Worm (Caenorhabditis elegans) whole organism, early embryonic: ENCODE results near the gene F41H10.3.

Experiments used
- B0310.2 ChIP-seq: sonication (generic microtip); optimal IDR thresholded peaks from 2 replicates; lab custom pipeline; 2016; ENCODE audit warnings: mild to moderate bottlenecking, missing genetic modification characterization, missing compliant biosample characterization
- F13C5.2 ChIP-seq: sonication (generic microtip); optimal IDR thresholded peaks from 2 replicates; lab custom pipeline; 2017; ENCODE audit warnings: mild to moderate bottlenecking, missing genetic modification characterization, inconsistent platforms, missing compliant biosample characterization
- aly-1 ChIP-seq: sonication (generic microtip); optimal IDR thresholded peaks from 2 replicates; lab custom pipeline; 2016; ENCODE audit warnings: missing genetic modification characterization, missing compliant biosample characterization
- ama-1 ChIP-seq: fragments of 150-350 bp; optimal IDR thresholded peaks from 2 replicates; lab custom pipeline; 2014
- ceh-13 ChIP-seq: fragments of 200-800 bp; sonication (Bioruptor generic); optimal IDR thresholded peaks from 2 replicates; lab custom pipeline; 2018; ENCODE audit warnings: mild to moderate bottlenecking, missing genetic modification characterization, missing compliant biosample characterization
- ceh-36 ChIP-seq: sonication (generic microtip); optimal IDR thresholded peaks from 2 replicates; lab custom pipeline; 2016; ENCODE audit warnings: missing genetic modification characterization, inconsistent platforms, missing compliant biosample characterization
- ets-7 ChIP-seq: sonication (generic microtip); optimal IDR thresholded peaks from 2 replicates; lab custom pipeline; 2016; ENCODE audit warnings: missing genotype, missing genetic modification characterization, missing compliant biosample characterization
- flt-1 ChIP-seq: fragments of 200-800 bp; sonication (Bioruptor generic); IDR thresholded peaks from 2 replicates; pipeline ENCODE4 v1.3.6; 2022; ENCODE audit warnings: missing genetic modification characterization, missing compliant biosample characterization
- hmbx-1 ChIP-seq: sonication (generic microtip); optimal IDR thresholded peaks from 2 replicates; lab custom pipeline; 2016; ENCODE audit warnings: mild to moderate bottlenecking, missing genetic modification characterization, missing compliant biosample characterization
- hmg-4 ChIP-seq: fragments of 200-800 bp; sonication (Bioruptor generic); optimal IDR thresholded peaks from 2 replicates; lab custom pipeline; 2018; ENCODE audit warnings: mild to moderate bottlenecking, missing genetic modification characterization, missing compliant biosample characterization
- hnd-1 ChIP-seq: sonication (generic microtip); optimal IDR thresholded peaks from 2 replicates; lab custom pipeline; 2016; ENCODE audit warnings: missing genetic modification characterization, missing compliant biosample characterization
- pes-1 ChIP-seq: fragments of 200-800 bp; sonication (Bioruptor generic); IDR thresholded peaks from 2 replicates; pipeline ENCODE4 v1.3.6; 2022; ENCODE audit warnings: missing genetic modification reagents, missing genetic modification characterization, missing compliant biosample characterization
- scrt-1 ChIP-seq: fragments of 200-800 bp; sonication (Bioruptor generic); IDR thresholded peaks from 2 replicates; pipeline ENCODE4 v1.3.6; 2022; ENCODE audit warnings: missing genetic modification characterization, missing compliant biosample characterization
- sea-1 ChIP-seq: fragments of 200-800 bp; sonication (Bioruptor generic); conservative IDR thresholded peaks from 2 replicates; pipeline ENCODE4 v1.3.6; 2022; ENCODE audit warnings: missing genetic modification characterization, missing compliant biosample characterization
- tbx-11 ChIP-seq: fragments of 200-800 bp; sonication (Bioruptor generic); IDR thresholded peaks from 2 replicates; pipeline ENCODE4 v1.3.6; 2022; ENCODE audit warnings: missing genetic modification characterization, missing compliant biosample characterization
- tbx-37 ChIP-seq: fragments of 200-800 bp; sonication (Bioruptor generic); conservative IDR thresholded peaks from 2 replicates; pipeline ENCODE4 v1.3.6; 2022; ENCODE audit warnings: missing genetic modification reagents, missing genetic modification characterization, missing compliant biosample characterization
- tra-4 ChIP-seq: sonication (generic microtip); optimal IDR thresholded peaks from 2 replicates; lab custom pipeline; 2017; ENCODE audit warnings: missing genetic modification characterization, missing compliant biosample characterization

F41H10.3 gene

ce11 chrIV:5368860-5369259 lies 741 bp upstream of the F41H10.3 start:
- TF ChIP-seq tbx-37 (no peak), aly-1 (tag; lab: Kevin White, UChicago) (peak; percentile 33)

DNA sequence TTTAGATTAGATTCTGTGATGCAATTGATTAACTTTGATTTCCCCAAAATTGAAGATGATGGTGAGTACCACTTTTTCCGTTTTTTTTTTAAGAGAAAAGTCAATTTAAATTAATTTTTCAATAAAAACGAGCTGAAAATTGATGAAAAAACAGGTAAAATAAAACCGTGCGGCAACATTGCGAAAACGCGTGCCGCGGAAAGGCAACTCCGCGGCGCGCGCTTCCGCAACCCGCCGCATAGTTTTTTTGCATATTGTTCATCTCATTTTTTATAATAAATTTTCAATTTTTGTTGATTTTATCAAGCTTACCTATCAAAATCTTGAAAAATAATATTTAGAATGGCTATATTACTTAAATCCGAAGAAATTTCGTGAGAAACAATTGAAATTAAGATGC lies 1.3 kb downstream of the F41H10.3 start:
- 0 out of 2 replicates have a peak, but pooled peaks have one; percentile 45 for TF ChIP-seq tbx-11 (GFP tag; lab: Robert Waterston, UW)
- TF ChIP-seq hmg-4, result peak; percentile 9
- no peak for TF ChIP-seq ceh-36 (tag; lab: Kevin White, UChicago)
- TF ChIP-seq ets-7 (tag; lab: Kevin White, UChicago), result peak; percentile 56
- TF ChIP-seq pes-1 (GFP tag; lab: Robert Waterston, UW), result peak; percentile 81
- TF ChIP-seq scrt-1, result 0 out of 2 replicates have a peak, but pooled peaks have one; percentile 33
- peak; percentile 2 for TF ChIP-seq hmbx-1
- TF ChIP-seq F13C5.2, result peak; percentile 72
- TF ChIP-seq B0310.2, result no peak
- TF ChIP-seq hnd-1 (tag; lab: Kevin White, UChicago), result peak; percentile 25
- no peak for TF ChIP-seq tra-4 (tag; lab: Kevin White, UChicago)
- peak; percentile 53; the same call in 1 of the 2 replicates for TF ChIP-seq sea-1 (GFP tag; lab: Robert Waterston, UW)
- TF ChIP-seq flt-1 (GFP tag; lab: Robert Waterston, UW), result peak; percentile 52; the same call in 1 of the 2 replicates
- TF ChIP-seq tbx-37, result 0 out of 2 replicates have a peak, but pooled peaks have one; percentile 32
- peak; percentile 39 for TF ChIP-seq ceh-13
- no peak for TF ChIP-seq ama-1 (lab: Kevin White, UChicago)
- TF ChIP-seq aly-1 (tag; lab: Kevin White, UChicago), result no peak

ce11 chrIV:5374321-5374720 lies 4.7 kb downstream of the F41H10.3 start:
- TF ChIP-seq hmbx-1, result no peak

ce11 chrIV:5374946-5375345 lies 5.3 kb downstream of the F41H10.3 start:
- no peak for TF ChIP-seq flt-1 (GFP tag; lab: Robert Waterston, UW)
- no peak for TF ChIP-seq aly-1 (tag; lab: Kevin White, UChicago)
- TF ChIP-seq hmbx-1, result no peak

- TF ChIP-seq hmg-4, result no peak
- TF ChIP-seq ets-7 (tag; lab: Kevin White, UChicago), result no peak
- no peak for TF ChIP-seq ama-1 (lab: Kevin White, UChicago)
These were observed 7.5 kb downstream of the F41H10.3 start, which contains the start of gene elo-5 for ce11 chrIV:5377062-5377461. Gene elo-5, minus strand, starts transcription at chrIV:5377117.

- no peak for TF ChIP-seq F13C5.2
- no peak for TF ChIP-seq scrt-1
- TF ChIP-seq hnd-1 (tag; lab: Kevin White, UChicago), result no peak
- TF ChIP-seq tbx-37, result no peak
- TF ChIP-seq aly-1 (tag; lab: Kevin White, UChicago), result no peak
- TF ChIP-seq B0310.2, result no peak
- TF ChIP-seq tra-4 (tag; lab: Kevin White, UChicago), result no peak
- TF ChIP-seq flt-1 (GFP tag; lab: Robert Waterston, UW), result no peak
- TF ChIP-seq pes-1 (GFP tag; lab: Robert Waterston, UW), result no peak
- no peak for TF ChIP-seq ama-1 (lab: Kevin White, UChicago)
- TF ChIP-seq ets-7 (tag; lab: Kevin White, UChicago), result no peak
- TF ChIP-seq ceh-36 (tag; lab: Kevin White, UChicago), result no peak
- TF ChIP-seq hmg-4, result no peak
- TF ChIP-seq ceh-13, result no peak
- no peak for TF ChIP-seq hmbx-1
- no peak for TF ChIP-seq sea-1 (GFP tag; lab: Robert Waterston, UW)
These were observed 10.5 kb downstream of the F41H10.3 start for ce11 chrIV:5380140-5380539.

- TF ChIP-seq tra-4 (tag; lab: Kevin White, UChicago) (no peak), scrt-1 (no peak), sea-1 (GFP tag; lab: Robert Waterston, UW) (no peak), ceh-36 (tag; lab: Kevin White, UChicago) (no peak), ceh-13 (no peak), flt-1 (GFP tag; lab: Robert Waterston, UW) (no peak), F13C5.2 (no peak), hmbx-1 (no peak), tbx-37 (no peak)
These were observed 11.7 kb downstream of the F41H10.3 start, which contains the start of gene F41H10.2 for ce11 chrIV:5381334-5381733. Gene F41H10.2, plus strand, starts transcription at chrIV:5381634.

DNA sequence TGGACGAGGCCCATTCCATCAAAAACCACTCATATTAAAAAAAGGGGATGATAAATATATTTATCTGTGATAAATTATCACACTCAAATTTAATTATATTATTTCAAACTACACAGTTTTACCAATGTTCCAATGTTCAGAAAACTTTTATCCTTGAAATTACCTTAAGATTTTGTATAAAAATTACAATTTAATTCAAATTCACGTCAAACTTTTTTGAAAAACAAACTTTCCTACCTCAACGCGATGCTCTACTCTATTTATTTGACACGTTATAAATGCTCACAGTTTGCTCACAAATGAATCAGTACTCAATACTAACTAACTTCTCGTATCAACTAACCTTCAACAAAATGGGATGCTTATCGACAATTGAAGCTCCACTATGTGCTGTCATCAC lies 13.0 kb downstream of the F41H10.3 start, which contains the start of gene F41H10.1:
Gene F41H10.1, plus strand, starts transcription at position 301 of the 400 bp plus-strand sequence.
- TF ChIP-seq flt-1 (GFP tag; lab: Robert Waterston, UW) (no peak), aly-1 (tag; lab: Kevin White, UChicago) (no peak), pes-1 (GFP tag; lab: Robert Waterston, UW) (no peak), tbx-37 (no peak), scrt-1 (no peak), tra-4 (tag; lab: Kevin White, UChicago) (no peak), hmbx-1 (no peak), hmg-4 (no peak)

DNA sequence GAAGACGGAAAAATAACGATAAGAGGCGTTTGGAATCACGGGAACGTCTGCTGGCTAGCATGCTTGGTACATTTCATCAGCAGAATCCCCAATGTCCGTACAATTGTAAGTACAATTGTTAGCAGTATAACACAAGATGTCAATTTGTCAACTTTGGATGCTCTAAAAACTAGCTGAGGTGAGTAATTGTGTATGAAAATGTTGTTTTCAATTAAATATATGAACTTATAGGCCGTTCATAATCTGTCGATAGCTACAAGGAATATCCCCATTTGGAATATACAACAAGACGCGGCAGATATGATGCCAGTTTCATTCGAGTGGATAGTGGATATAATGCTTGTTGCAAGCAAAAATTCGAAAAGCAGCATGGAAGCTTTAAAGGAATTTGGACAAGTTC lies 15.4 kb downstream of the F41H10.3 start, which contains the start of gene F41H10.12:
Gene F41H10.12, plus strand, starts transcription at position 301 of the 400 bp plus-strand sequence.
- no peak for TF ChIP-seq hmbx-1
- TF ChIP-seq tbx-37, result no peak
- no peak for TF ChIP-seq ceh-36 (tag; lab: Kevin White, UChicago)
- no peak for TF ChIP-seq tbx-11 (GFP tag; lab: Robert Waterston, UW)
- TF ChIP-seq aly-1 (tag; lab: Kevin White, UChicago), result no peak
- TF ChIP-seq hmg-4, result no peak
- no peak for TF ChIP-seq scrt-1
- no peak for TF ChIP-seq tra-4 (tag; lab: Kevin White, UChicago)
- no peak for TF ChIP-seq F13C5.2
- TF ChIP-seq sea-1 (GFP tag; lab: Robert Waterston, UW), result no peak
- no peak for TF ChIP-seq pes-1 (GFP tag; lab: Robert Waterston, UW)
- TF ChIP-seq ama-1 (lab: Kevin White, UChicago), result no peak
- TF ChIP-seq B0310.2, result no peak
- TF ChIP-seq ets-7 (tag; lab: Kevin White, UChicago), result no peak
